Worm (Caenorhabditis elegans): ENCODE measurements around the gene rab-6.1.
"Not testable (repeated sequence)": the region's sequence is repeated elsewhere in the genome, so short reads cannot be mapped to it uniquely, and the experiment has no call there.

DNA sequence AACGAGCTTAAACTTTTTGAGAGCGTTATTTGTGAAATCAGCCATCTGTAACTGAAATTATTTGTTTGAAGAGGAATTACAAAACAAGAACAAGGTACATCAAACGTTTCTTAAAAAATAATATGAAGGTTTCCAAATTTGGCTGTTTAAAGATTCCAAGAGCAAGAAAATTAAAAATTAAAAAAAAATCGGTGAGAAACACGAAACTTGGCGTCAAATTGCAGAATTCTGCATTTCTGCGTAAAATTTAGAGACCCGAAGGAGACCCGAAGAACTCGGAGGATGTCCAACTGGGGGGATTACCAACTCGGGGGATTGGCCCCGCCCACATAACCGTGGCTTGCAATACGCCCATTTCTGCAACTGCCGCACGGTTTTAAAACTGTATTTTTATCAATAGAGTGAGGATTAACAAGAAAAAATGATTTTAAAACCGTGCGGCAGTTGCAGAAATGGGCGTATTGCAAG lies at the start of gene rab-6.1:
- TF ChIP-seq ama-1 (optimal IDR thresholded peaks at IDR 0.05); lsy-12 (tag; optimal IDR thresholded peaks at IDR 0.05); R02D3.7 (tag; optimal IDR thresholded peaks at IDR 0.05); lin-39 (tag; optimal IDR thresholded peaks at IDR 0.05); elt-3 (tag; optimal IDR thresholded peaks at IDR 0.05); lin-15B (tag; optimal IDR thresholded peaks at IDR 0.05); snpc-4 (tag; optimal IDR thresholded peaks at IDR 0.05); ZK546.5 (tag; optimal IDR thresholded peaks at IDR 0.05): not testable (repeated sequence)

Measured in whole organism, L3 larva.